Worm (Caenorhabditis elegans) whole organism, L4/young adult: ENCODE measurements around the gene ins-21.

Source experiments
- W03F9.2 ChIP-seq: fragments of 150-350 bp; optimal IDR thresholded peaks from 2 replicates; lab custom pipeline; 2014; ENCODE audit warnings: missing biosample characterization, missing genetic modification characterization
- dao-5 ChIP-seq: sonication (generic microtip); optimal IDR thresholded peaks from 2 replicates; lab custom pipeline; 2016; ENCODE audit warnings: missing genotype, missing genetic modification characterization, moderate library complexity, missing compliant biosample characterization
- him-1 ChIP-seq: sonication (generic microtip); optimal IDR thresholded peaks from 2 replicates; lab custom pipeline; 2016; ENCODE audit warnings: missing genotype, missing genetic modification reagents, missing genetic modification characterization, missing compliant biosample characterization

- TF ChIP-seq dao-5 (tag; lab: Kevin White, UChicago) (no peak), him-1 (no peak), W03F9.2 (tag; lab: Kevin White, UChicago) (no peak)
These were observed 32.5 kb downstream of the ins-21 start, which contains the start of gene T16G12.10 for ce11 chrIII:10056033-10056432.
